Worm (Caenorhabditis elegans) whole organism, young adult: ENCODE results near the gene F15E6.9.
A peak's percentile ranks its signal among the peaks of the same experiment; 100 is the strongest.

Experiments
- B0261.1 ChIP-seq: sonication (generic microtip); optimal IDR thresholded peaks from 2 replicates; lab custom pipeline; 2016; ENCODE audit warnings: mild to moderate bottlenecking, missing genetic modification characterization, moderate library complexity, missing compliant biosample characterization
- C06A6.2 ChIP-seq: fragments of 200-800 bp; sonication (Bioruptor generic); conservative IDR thresholded peaks from 2 replicates; pipeline ENCODE4 v1.3.6; 2022; ENCODE audit warnings: missing genetic modification characterization, missing compliant biosample characterization
- C17E4.6 ChIP-seq: fragments of 200-800 bp; sonication (Bioruptor generic); IDR thresholded peaks from 2 replicates; pipeline ENCODE4 v1.3.6; 2022; ENCODE audit warnings: missing genetic modification reagents, missing genetic modification characterization, missing compliant biosample characterization
- F33H1.4 ChIP-seq: fragments of 200-800 bp; sonication (Bioruptor generic); IDR thresholded peaks from 2 replicates; pipeline ENCODE4 v1.3.6; 2022; ENCODE audit warnings: missing genetic modification reagents, missing genetic modification characterization, missing compliant biosample characterization
- F37B4.10 ChIP-seq: fragments of 200-800 bp; sonication (Bioruptor generic); IDR thresholded peaks from 2 replicates; pipeline ENCODE4 v1.3.6; 2022; ENCODE audit warnings: missing genetic modification characterization, missing compliant biosample characterization
- Y53G8AR.9 ChIP-seq: fragments of 200-800 bp; sonication (Bioruptor generic); conservative IDR thresholded peaks from 2 replicates; pipeline ENCODE4 v1.3.6; 2022; ENCODE audit warnings: missing genetic modification reagents, missing genetic modification characterization, missing compliant biosample characterization
- Y56A3A.18 ChIP-seq: fragments of 200-800 bp; sonication (Bioruptor generic); IDR thresholded peaks from 2 replicates; pipeline ENCODE4 v1.3.6; 2022; ENCODE audit warnings: missing genetic modification reagents, missing genetic modification characterization, missing compliant biosample characterization
- Y95B8A.8 ChIP-seq: fragments of 200-800 bp; sonication (Bioruptor generic); IDR thresholded peaks from 2 replicates; pipeline ENCODE4 v1.3.6; 2022; ENCODE audit warnings: missing genetic modification reagents, missing genetic modification characterization, missing compliant biosample characterization
- ZK185.1 ChIP-seq: sonication (generic microtip); optimal IDR thresholded peaks from 2 replicates; lab custom pipeline; 2016; ENCODE audit warnings: mild to moderate bottlenecking, missing genetic modification characterization, missing compliant biosample characterization; ENCODE audit not compliant: poor library complexity, severe bottlenecking
- athp-1 ChIP-seq: sonication (generic microtip); optimal IDR thresholded peaks from 2 replicates; lab custom pipeline; 2017; ENCODE audit warnings: mild to moderate bottlenecking, missing genetic modification characterization, missing compliant biosample characterization
- attf-3 ChIP-seq: fragments of 200-800 bp; sonication (Bioruptor generic); conservative IDR thresholded peaks from 2 replicates; pipeline ENCODE4 v1.3.6; 2022; ENCODE audit warnings: missing genetic modification reagents, missing genetic modification characterization, missing compliant biosample characterization
- attf-6 ChIP-seq: fragments of 200-800 bp; sonication (Bioruptor generic); IDR thresholded peaks from 2 replicates; pipeline ENCODE4 v1.3.6; 2022; ENCODE audit warnings: missing genetic modification reagents, missing genetic modification characterization, missing compliant biosample characterization
- bed-1 ChIP-seq: fragments of 200-800 bp; sonication (Bioruptor generic); IDR thresholded peaks from 2 replicates; pipeline ENCODE4 v1.3.6; 2022; ENCODE audit warnings: missing genetic modification reagents, missing genetic modification characterization, missing compliant biosample characterization
- ceh-79 ChIP-seq: sonication (generic microtip); optimal IDR thresholded peaks from 2 replicates; lab custom pipeline; 2017; ENCODE audit warnings: mild to moderate bottlenecking, missing genetic modification characterization, missing compliant biosample characterization
- dox-1 ChIP-seq: fragments of 200-800 bp; sonication (Bioruptor generic); IDR thresholded peaks from 2 replicates; pipeline ENCODE4 v1.3.6; 2022; ENCODE audit warnings: missing genetic modification reagents, missing genetic modification characterization, missing compliant biosample characterization
- dpff-1 ChIP-seq: sonication (generic microtip); optimal IDR thresholded peaks from 2 replicates; lab custom pipeline; 2017; ENCODE audit warnings: mild to moderate bottlenecking, missing genetic modification characterization, missing compliant biosample characterization
- efl-1 ChIP-seq: fragments of 150-350 bp; optimal IDR thresholded peaks from 2 replicates; lab custom pipeline; 2014; ENCODE audit warnings: missing biosample characterization, missing genetic modification reagents, missing genetic modification characterization
- egl-18 ChIP-seq: fragments of 200-800 bp; sonication (Bioruptor generic); IDR thresholded peaks from 2 replicates; pipeline ENCODE4 v1.3.6; 2022; ENCODE audit warnings: missing genetic modification reagents, missing genetic modification characterization, missing compliant biosample characterization
- egrh-3 ChIP-seq: fragments of 200-800 bp; sonication (Bioruptor generic); IDR thresholded peaks from 2 replicates; pipeline ENCODE4 v1.3.6; 2022; ENCODE audit warnings: missing genetic modification reagents, missing genetic modification characterization, missing compliant biosample characterization
- hlh-12 ChIP-seq: sonication (generic microtip); optimal IDR thresholded peaks from 2 replicates; lab custom pipeline; 2016; ENCODE audit warnings: missing genetic modification characterization, missing compliant biosample characterization
- hsf-1 ChIP-seq: fragments of 200-800 bp; sonication (Bioruptor generic); IDR thresholded peaks from 2 replicates; pipeline ENCODE4 v1.3.6; 2022; ENCODE audit warnings: missing genetic modification reagents, missing genetic modification characterization, missing compliant biosample characterization
- let-526 ChIP-seq: fragments of 200-800 bp; sonication (Bioruptor generic); IDR thresholded peaks from 2 replicates; pipeline ENCODE4 v1.3.6; 2022; ENCODE audit warnings: missing genetic modification reagents, missing genetic modification characterization, missing compliant biosample characterization
- let-607 ChIP-seq, 2 experiments: fragments of 200-800 bp in 1 of 2; sonication (Bioruptor generic) in 1 of 2; sonication (generic microtip) in 1 of 2; optimal IDR thresholded peaks; 2 replicates each; lab custom pipeline; 2016 to 2018; ENCODE audit warnings: mild to moderate bottlenecking in 2 of 2, missing compliant biosample characterization in 2 of 2, missing genetic modification characterization in 2 of 2, moderate library complexity in 2 of 2, missing genotype in 1 of 2
- lin-54 ChIP-seq: fragments of 200-800 bp; sonication (Bioruptor generic); optimal IDR thresholded peaks from 2 replicates; lab custom pipeline; 2018; ENCODE audit warnings: mild to moderate bottlenecking, missing genetic modification characterization, missing compliant biosample characterization
- madf-10 ChIP-seq: sonication (generic microtip); optimal IDR thresholded peaks from 2 replicates; lab custom pipeline; 2016; ENCODE audit warnings: mild to moderate bottlenecking, missing genetic modification characterization, missing compliant biosample characterization
- madf-6 ChIP-seq: fragments of 200-800 bp; sonication (Bioruptor generic); IDR thresholded peaks from 2 replicates; pipeline ENCODE4 v1.3.6; 2022; ENCODE audit warnings: missing genetic modification reagents, missing genetic modification characterization, missing compliant biosample characterization
- nfya-1 ChIP-seq: sonication (generic microtip); optimal IDR thresholded peaks from 2 replicates; lab custom pipeline; 2017; ENCODE audit warnings: antibody characterized with exemption, missing compliant biosample characterization, missing genetic modification characterization, borderline replicate concordance; ENCODE audit not compliant: insufficient read depth
- nfya-2 ChIP-seq: fragments of 200-800 bp; sonication (Bioruptor generic); IDR thresholded peaks from 2 replicates; pipeline ENCODE4 v1.3.6; 2022; ENCODE audit warnings: missing genetic modification reagents, missing genetic modification characterization, missing compliant biosample characterization
- nfyb-1 ChIP-seq: fragments of 200-800 bp; sonication (Bioruptor generic); IDR thresholded peaks from 2 replicates; pipeline ENCODE4 v1.3.6; 2022; ENCODE audit warnings: missing genetic modification reagents, missing genetic modification characterization, missing compliant biosample characterization
- nhr-179 ChIP-seq: sonication (generic microtip); optimal IDR thresholded peaks from 2 replicates; lab custom pipeline; 2016; ENCODE audit warnings: mild to moderate bottlenecking, missing genetic modification characterization, missing compliant biosample characterization
- nhr-80 ChIP-seq: sonication (generic microtip); optimal IDR thresholded peaks from 2 replicates; lab custom pipeline; 2016; ENCODE audit warnings: missing genetic modification characterization, missing compliant biosample characterization
- rec-8 ChIP-seq, 2 experiments: sonication (generic microtip); optimal IDR thresholded peaks; 2 replicates each; lab custom pipeline; 2016; ENCODE audit warnings: mild to moderate bottlenecking in 2 of 2, missing genetic modification characterization in 2 of 2, missing genetic modification reagents in 2 of 2, missing genotype in 2 of 2, missing biosample characterization in 1 of 2, missing compliant biosample characterization in 1 of 2, moderate library complexity in 1 of 2
- snpc-4 ChIP-seq, 5 experiments: fragments of 150-350 bp in 1 of 5; sonication (generic microtip) in 4 of 5; optimal IDR thresholded peaks; 2 replicates each; lab custom pipeline; 2014 to 2018; ENCODE audit warnings: missing genetic modification characterization in 5 of 5, missing biosample characterization in 3 of 5, antibody characterized with exemption in 2 of 5, mild to moderate bottlenecking in 2 of 5, missing compliant biosample characterization in 2 of 5, missing genotype in 2 of 5, moderate library complexity in 2 of 5, missing genetic modification reagents in 1 of 5
- sptf-2 ChIP-seq: fragments of 200-800 bp; sonication (Bioruptor generic); optimal IDR thresholded peaks from 2 replicates; lab custom pipeline; 2018; ENCODE audit warnings: mild to moderate bottlenecking, missing genetic modification characterization, missing compliant biosample characterization
- tbx-9 ChIP-seq: sonication (generic microtip); optimal IDR thresholded peaks from 2 replicates; lab custom pipeline; 2016; ENCODE audit warnings: borderline replicate concordance, missing genetic modification characterization, inconsistent platforms, missing compliant biosample characterization
- zfh-2 ChIP-seq: fragments of 200-800 bp; sonication (Bioruptor generic); conservative IDR thresholded peaks from 2 replicates; pipeline ENCODE4 v1.3.6; 2022; ENCODE audit warnings: missing genetic modification reagents, missing genetic modification characterization, missing compliant biosample characterization
- ztf-18 ChIP-seq: sonication (generic microtip); optimal IDR thresholded peaks from 2 replicates; lab custom pipeline; 2016; ENCODE audit warnings: missing genotype, mild to moderate bottlenecking, missing genetic modification characterization, missing compliant biosample characterization
- ztf-28 ChIP-seq: fragments of 200-800 bp; sonication (Bioruptor generic); IDR thresholded peaks from 2 replicates; pipeline ENCODE4 v1.3.6; 2022; ENCODE audit warnings: missing genetic modification reagents, missing genetic modification characterization, missing compliant biosample characterization
- ztf-6 ChIP-seq: fragments of 200-800 bp; sonication (Bioruptor generic); IDR thresholded peaks from 2 replicates; pipeline ENCODE4 v1.3.6; 2022; ENCODE audit warnings: missing genetic modification reagents, missing genetic modification characterization, missing compliant biosample characterization

The F15E6.9 gene

ce11 chrIV:4316813-4317408, 18.0 kb upstream of the F15E6.9 start, which contains the start of gene Y24D9B.1 (continued):
- TF ChIP-seq let-607 (tag; optimal IDR thresholded peaks at IDR 0.05; lab: Kevin White, UChicago) (no peak), ZK185.1 (tag; lab: Kevin White, UChicago) (no peak), ceh-79 (no peak), let-526 (no peak), ztf-18 (no peak), athp-1 (no peak), snpc-4 (GFP tag; optimal IDR thresholded peaks at IDR 0.05; lab: Kevin White, UChicago) (no peak), snpc-4 (tag; optimal IDR thresholded peaks at IDR 0.05; lab: Kevin White, UChicago) (no peak), C17E4.6 (GFP tag; lab: Robert Waterston, UW) (no peak), dpff-1 (tag; lab: Kevin White, UChicago) (peak; percentile 33), nhr-80 (tag; lab: Kevin White, UChicago) (no peak), egl-18 (GFP tag; lab: Robert Waterston, UW) (no peak), hsf-1 (GFP tag; lab: Robert Waterston, UW) (0 out of 2 replicates have a peak, but pooled peaks have one; percentile 36), madf-10 (tag; lab: Kevin White, UChicago) (no peak), zfh-2 (no peak), dox-1 (no peak), lin-54 (GFP tag; lab: Kevin White, UChicago) (peak; percentile 1), bed-1 (GFP tag; lab: Robert Waterston, UW) (no peak), efl-1 (GFP tag; lab: Kevin White, UChicago) (no peak), nfya-1 (tag; lab: Kevin White, UChicago) (no peak), nfyb-1 (no peak), tbx-9 (tag; lab: Kevin White, UChicago) (no peak), nhr-179 (no peak), attf-3 (GFP tag; lab: Robert Waterston, UW) (no peak), Y95B8A.8 (GFP tag; lab: Robert Waterston, UW) (0 out of 2 replicates have a peak, but pooled peaks have one; percentile 34), rec-8 (tag; optimal IDR thresholded peaks at IDR 0.05; lab: Kevin White, UChicago) (no peak), B0261.1 (no peak), ztf-28 (GFP tag; lab: Robert Waterston, UW) (no peak), ztf-6 (no peak), Y56A3A.18 (GFP tag; lab: Robert Waterston, UW) (no peak), hlh-12 (no peak), sptf-2 (GFP tag; lab: Kevin White, UChicago) (no peak), Y53G8AR.9 (peak; percentile 70; the same call in 1 of the 2 replicates), F37B4.10 (GFP tag; lab: Robert Waterston, UW) (no peak), C06A6.2 (GFP tag; lab: Robert Waterston, UW) (no peak), nfya-2 (GFP tag; lab: Robert Waterston, UW) (peak; percentile 63; the same call in 1 of the 2 replicates), madf-6 (GFP tag; lab: Robert Waterston, UW) (peak; percentile 40; the same call in 1 of the 2 replicates), F33H1.4 (GFP tag; lab: Robert Waterston, UW) (peak; percentile 5; the same call in 1 of the 2 replicates)
- TF ChIP-seq, all 124 proteins: peak for 17

- TF ChIP-seq attf-6: 0 out of 2 replicates have a peak, but pooled peaks have one; percentile 11
- TF ChIP-seq zfh-2: 0 out of 2 replicates have a peak, but pooled peaks have one; percentile 22
- TF ChIP-seq egrh-3 (GFP tag; lab: Robert Waterston, UW): peak; percentile 84
These were observed 14.3 kb upstream of the F15E6.9 start for ce11 chrIV:4313144-4313543.
